Worm (Caenorhabditis elegans): Measurements from ENCODE around the gene fip-1.

DNA sequence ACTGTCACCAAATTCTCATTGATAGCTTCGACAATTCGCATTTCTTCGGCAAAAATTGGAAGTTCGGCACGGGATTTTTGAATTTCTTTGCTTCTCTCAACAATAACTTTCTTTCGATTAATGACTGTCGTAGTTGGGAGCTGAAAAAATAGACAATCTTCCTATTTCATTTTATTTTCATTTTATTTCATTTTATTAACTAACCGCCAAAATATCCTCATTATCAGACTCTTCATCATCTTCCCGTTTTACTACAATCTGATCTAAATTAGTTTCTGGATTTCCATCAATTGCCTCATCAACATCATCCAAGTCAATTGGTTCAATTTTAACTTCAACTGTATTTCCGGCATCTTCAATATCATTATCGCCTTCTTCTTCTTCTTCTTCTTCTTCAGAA is 26.0 kb upstream of the fip-1 start:
- TF ChIP-seq ama-1 (optimal IDR thresholded peaks at IDR 0.05) (no peak), B0310.2 (tag; optimal IDR thresholded peaks at IDR 0.05) (no peak), tbx-11 (GFP tag; IDR thresholded peaks at IDR 0.05) (no peak), pes-1 (GFP tag; IDR thresholded peaks at IDR 0.05) (no peak), sea-1 (GFP tag; conservative IDR thresholded peaks at IDR 0.05) (no peak), ceh-13 (GFP tag; optimal IDR thresholded peaks at IDR 0.05) (no peak), scrt-1 (GFP tag; IDR thresholded peaks at IDR 0.05) (no peak), F13C5.2 (tag; optimal IDR thresholded peaks at IDR 0.05) (no peak), tbx-37 (GFP tag; conservative IDR thresholded peaks at IDR 0.05) (no peak), hmg-4 (GFP tag; optimal IDR thresholded peaks at IDR 0.05) (no peak), hnd-1 (tag; optimal IDR thresholded peaks at IDR 0.05) (no peak), aly-1 (tag; optimal IDR thresholded peaks at IDR 0.05) (no peak), flt-1 (GFP tag; IDR thresholded peaks at IDR 0.05) (no peak)

All from whole organism, early embryonic.